Worm (Caenorhabditis elegans) whole organism, L1 larva: Measurements from ENCODE around the gene C01B10.3.

ENCODE experiments used
- C04F5.9 ChIP-seq: sonication (generic microtip); optimal IDR thresholded peaks from 2 replicates; lab custom pipeline; 2016; ENCODE audit warnings: missing genetic modification characterization, missing compliant biosample characterization
- Y116A8C.19 ChIP-seq: sonication (generic microtip); optimal IDR thresholded peaks from 2 replicates; lab custom pipeline; 2016; ENCODE audit warnings: missing compliant biosample characterization, missing genetic modification characterization, borderline replicate concordance
- aha-1 ChIP-seq: fragments of 150-350 bp; optimal IDR thresholded peaks from 2 replicates; lab custom pipeline; 2014; ENCODE audit warnings: missing biosample characterization, missing genetic modification characterization
- aly-2 ChIP-seq: fragments of 150-350 bp; optimal IDR thresholded peaks from 2 replicates; lab custom pipeline; 2014; ENCODE audit warnings: missing biosample characterization, missing genetic modification characterization
- blmp-1 ChIP-seq: fragments of 150-350 bp; optimal IDR thresholded peaks from 2 replicates; lab custom pipeline; 2014; ENCODE audit warnings: missing biosample characterization, missing genetic modification characterization
- ceh-8 ChIP-seq: fragments of 200-800 bp; sonication (Bioruptor generic); optimal IDR thresholded peaks from 2 replicates; lab custom pipeline; 2018; ENCODE audit warnings: mild to moderate bottlenecking, missing genetic modification characterization, moderate library complexity, missing compliant biosample characterization
- ces-1 ChIP-seq: fragments of 150-350 bp; optimal IDR thresholded peaks from 2 replicates; lab custom pipeline; 2014; ENCODE audit warnings: missing biosample characterization, missing genetic modification reagents, missing genetic modification characterization
- dpl-1 ChIP-seq, 3 experiments: fragments of 150-350 bp in 2 of 3; sonication (generic microtip) in 1 of 3; optimal IDR thresholded peaks; 2 replicates each; lab custom pipeline; 2014 to 2017; ENCODE audit warnings: missing biosample characterization in 3 of 3, missing genetic modification characterization in 3 of 3, missing genetic modification reagents in 3 of 3
- dsc-1 ChIP-seq: sonication (generic microtip); optimal IDR thresholded peaks from 2 replicates; lab custom pipeline; 2016; ENCODE audit warnings: mild to moderate bottlenecking, missing genetic modification characterization, missing compliant biosample characterization
- efl-1 ChIP-seq, 4 experiments: fragments of 150-350 bp; optimal IDR thresholded peaks in 3 of 4; peaks in 1 of 4; 1 replicate in 1 of 4; 2 replicates in 3 of 4; lab custom pipeline; 2014; ENCODE audit warnings: missing biosample characterization in 2 of 4, missing genetic modification characterization in 2 of 4, missing genetic modification reagents in 2 of 4
- efl-3 ChIP-seq: fragments of 200-800 bp; sonication (Bioruptor generic); optimal IDR thresholded peaks from 2 replicates; lab custom pipeline; 2018; ENCODE audit warnings: mild to moderate bottlenecking, missing genetic modification characterization, missing compliant biosample characterization
- egl-13 ChIP-seq: sonication (generic microtip); optimal IDR thresholded peaks from 2 replicates; lab custom pipeline; 2016; ENCODE audit warnings: missing genotype, missing genetic modification reagents, missing genetic modification characterization, missing compliant biosample characterization
- egl-27 ChIP-seq, 2 experiments: fragments of 150-350 bp in 1 of 2; sonication (generic microtip); optimal IDR thresholded peaks; 3 replicates each; lab custom pipeline; 2017 to 2018; ENCODE audit warnings: missing biosample characterization in 2 of 2, missing genetic modification characterization in 2 of 2, missing genetic modification reagents in 2 of 2
- ets-5 ChIP-seq: fragments of 200-800 bp; sonication (Bioruptor generic); IDR thresholded peaks from 2 replicates; pipeline ENCODE4 v1.3.6; 2022; ENCODE audit warnings: missing genetic modification characterization, missing compliant biosample characterization
- fkh-4 ChIP-seq: sonication (generic microtip); optimal IDR thresholded peaks from 2 replicates; lab custom pipeline; 2016; ENCODE audit warnings: missing compliant biosample characterization, missing genetic modification characterization, borderline replicate concordance
- fos-1 ChIP-seq: fragments of 150-350 bp; optimal IDR thresholded peaks from 2 replicates; lab custom pipeline; 2014; ENCODE audit warnings: missing biosample characterization, missing genetic modification characterization
- hlh-17 ChIP-seq: fragments of 200-800 bp; sonication (Bioruptor generic); optimal IDR thresholded peaks from 2 replicates; lab custom pipeline; 2018; ENCODE audit warnings: missing genetic modification characterization, mild to moderate bottlenecking, missing compliant biosample characterization, moderate library complexity, borderline replicate concordance
- hlh-4 ChIP-seq: sonication (generic microtip); optimal IDR thresholded peaks from 2 replicates; lab custom pipeline; 2016; ENCODE audit warnings: mild to moderate bottlenecking, missing genetic modification characterization, missing compliant biosample characterization
- irx-1 ChIP-seq: sonication (generic microtip); optimal IDR thresholded peaks from 2 replicates; lab custom pipeline; 2016; ENCODE audit warnings: missing genetic modification characterization, missing compliant biosample characterization
- isw-1 ChIP-seq: fragments of 200-800 bp; sonication (Bioruptor generic); IDR thresholded peaks from 2 replicates; pipeline ENCODE4 v1.3.6; 2022; ENCODE audit warnings: missing genetic modification characterization, missing compliant biosample characterization
- jun-1 ChIP-seq: fragments of 150-350 bp; optimal IDR thresholded peaks from 2 replicates; lab custom pipeline; 2014; ENCODE audit warnings: missing biosample characterization, missing genetic modification reagents, missing genetic modification characterization
- lin-13 ChIP-seq: fragments of 150-350 bp; optimal IDR thresholded peaks from 2 replicates; lab custom pipeline; 2014; ENCODE audit warnings: missing biosample characterization, missing genetic modification reagents, missing genetic modification characterization
- lin-14 ChIP-seq: fragments of 200-800 bp; sonication (Bioruptor generic); optimal IDR thresholded peaks from 2 replicates; lab custom pipeline; 2018; ENCODE audit warnings: mild to moderate bottlenecking, missing genetic modification characterization, moderate library complexity, missing compliant biosample characterization
- lin-35 ChIP-seq, 2 experiments: fragments of 150-350 bp; optimal IDR thresholded peaks; 2 replicates each; lab custom pipeline; 2014; ENCODE audit warnings: missing biosample characterization in 2 of 2, missing genetic modification characterization in 2 of 2, missing genetic modification reagents in 2 of 2
- lir-3 ChIP-seq: sonication (generic microtip); optimal IDR thresholded peaks from 2 replicates; lab custom pipeline; 2016; ENCODE audit warnings: mild to moderate bottlenecking, missing genetic modification characterization, moderate library complexity, missing compliant biosample characterization; ENCODE audit not compliant: poor library complexity
- lsy-2 ChIP-seq, 2 experiments: fragments of 150-350 bp; optimal IDR thresholded peaks; 2 replicates each; lab custom pipeline; 2014; ENCODE audit warnings: missing biosample characterization in 2 of 2, missing genetic modification characterization in 2 of 2
- mab-9 ChIP-seq: fragments of 200-800 bp; sonication (Bioruptor generic); IDR thresholded peaks from 2 replicates; pipeline ENCODE4 v1.3.6; 2022; ENCODE audit warnings: missing genetic modification reagents, missing genetic modification characterization, missing compliant biosample characterization
- mef-2 ChIP-seq: fragments of 150-350 bp; optimal IDR thresholded peaks from 2 replicates; lab custom pipeline; 2014; ENCODE audit warnings: missing biosample characterization, missing genetic modification characterization
- mep-1 ChIP-seq: fragments of 150-350 bp; optimal IDR thresholded peaks from 2 replicates; lab custom pipeline; 2014; ENCODE audit warnings: missing biosample characterization, missing genetic modification characterization
- nhr-11 ChIP-seq: fragments of 150-350 bp; optimal IDR thresholded peaks from 2 replicates; lab custom pipeline; 2014; ENCODE audit warnings: missing biosample characterization, missing genetic modification characterization
- nhr-47 ChIP-seq: sonication (generic microtip); optimal IDR thresholded peaks from 2 replicates; lab custom pipeline; 2016; ENCODE audit warnings: mild to moderate bottlenecking, missing genetic modification characterization, moderate library complexity, missing compliant biosample characterization
- nhr-71 ChIP-seq: sonication (generic microtip); optimal IDR thresholded peaks from 2 replicates; lab custom pipeline; 2016; ENCODE audit warnings: mild to moderate bottlenecking, missing genetic modification characterization, moderate library complexity, missing compliant biosample characterization
- nhr-85 ChIP-seq: sonication (generic microtip); peaks from one replicate; lab custom pipeline; 2016; ENCODE audit warnings: missing genetic modification characterization, inconsistent platforms, missing compliant biosample characterization
- pax-3 ChIP-seq: fragments of 200-800 bp; sonication (Bioruptor generic); optimal IDR thresholded peaks from 2 replicates; lab custom pipeline; 2018; ENCODE audit warnings: mild to moderate bottlenecking, missing genetic modification characterization, moderate library complexity, missing compliant biosample characterization
- pqm-1 ChIP-seq: sonication (generic microtip); optimal IDR thresholded peaks from 3 replicates; lab custom pipeline; 2017; ENCODE audit warnings: missing biosample characterization, missing genetic modification characterization
- rnt-1 ChIP-seq: sonication (generic microtip); optimal IDR thresholded peaks from 2 replicates; lab custom pipeline; 2016; ENCODE audit warnings: mild to moderate bottlenecking, missing genetic modification characterization, moderate library complexity, missing compliant biosample characterization
- snpc-4 ChIP-seq: fragments of 150-350 bp; optimal IDR thresholded peaks from 2 replicates; lab custom pipeline; 2014; ENCODE audit warnings: missing biosample characterization, missing genetic modification characterization
- snu-23 ChIP-seq: sonication (generic microtip); optimal IDR thresholded peaks from 2 replicates; lab custom pipeline; 2016; ENCODE audit warnings: missing genetic modification characterization, missing compliant biosample characterization
- sox-4 ChIP-seq: sonication (generic microtip); optimal IDR thresholded peaks from 2 replicates; lab custom pipeline; 2016; ENCODE audit warnings: missing genetic modification characterization, missing compliant biosample characterization
- tbx-2 ChIP-seq: sonication (generic microtip); optimal IDR thresholded peaks from 2 replicates; lab custom pipeline; 2016; ENCODE audit warnings: missing genetic modification characterization, missing compliant biosample characterization
- tlp-1 ChIP-seq: fragments of 150-350 bp; optimal IDR thresholded peaks from 2 replicates; lab custom pipeline; 2014; ENCODE audit warnings: missing biosample characterization, missing genetic modification characterization
- unc-30 ChIP-seq: sonication (generic microtip); optimal IDR thresholded peaks from 2 replicates; lab custom pipeline; 2017; ENCODE audit warnings: missing biosample characterization, missing genetic modification characterization
- unc-86 ChIP-seq: sonication (generic microtip); optimal IDR thresholded peaks from 2 replicates; lab custom pipeline; 2016; ENCODE audit warnings: missing genetic modification characterization, missing compliant biosample characterization
- unc-98 ChIP-seq: fragments of 200-800 bp; sonication (Bioruptor generic); IDR thresholded peaks from 2 replicates; pipeline ENCODE4 v1.3.6; 2022; ENCODE audit warnings: missing genetic modification characterization, missing compliant biosample characterization
- vab-15 ChIP-seq: sonication (generic microtip); optimal IDR thresholded peaks from 2 replicates; lab custom pipeline; 2017; ENCODE audit warnings: missing genotype, mild to moderate bottlenecking, missing genetic modification characterization, missing compliant biosample characterization
- xbp-1 ChIP-seq: sonication (generic microtip); optimal IDR thresholded peaks from 2 replicates; lab custom pipeline; 2016; ENCODE audit warnings: missing genetic modification characterization, missing compliant biosample characterization
- ztf-4 ChIP-seq: fragments of 150-350 bp; optimal IDR thresholded peaks from 2 replicates; lab custom pipeline; 2014; ENCODE audit warnings: missing biosample characterization, missing genetic modification characterization

The C01B10.3 gene

ce11 chrIV:6648625-6649024 lies 27.5 kb upstream of the C01B10.3 start (continued):
- TF ChIP-seq efl-1 (optimal IDR thresholded peaks at IDR 0.05; lab: Kevin White, UChicago): no peak
- peak in 1 of 2 experiments; percentile 54 for TF ChIP-seq efl-1 (GFP tag; optimal IDR thresholded peaks at IDR 0.05 in 1 of 2; lab: Kevin White, UChicago)
- TF ChIP-seq isw-1: no peak
- no peak for TF ChIP-seq fkh-4
- no peak for TF ChIP-seq tlp-1 (tag; lab: Kevin White, UChicago)
- TF ChIP-seq xbp-1 (tag; lab: Kevin White, UChicago): no peak
- TF ChIP-seq efl-3 (GFP tag; lab: Kevin White, UChicago): no peak
- TF ChIP-seq nhr-85 (tag; lab: Kevin White, UChicago): no peak
- no peak for TF ChIP-seq unc-30 (tag; lab: Kevin White, UChicago)
- no peak for TF ChIP-seq sox-4 (tag; lab: Kevin White, UChicago)
- TF ChIP-seq pax-3 (tag; lab: Kevin White, UChicago): no peak
- no peak for TF ChIP-seq mep-1
- TF ChIP-seq dpl-1 (GFP tag; optimal IDR thresholded peaks at IDR 0.05; lab: Kevin White, UChicago): no peak
- TF ChIP-seq aha-1 (tag; lab: Kevin White, UChicago): no peak
- TF ChIP-seq rnt-1: peak; percentile 15

ce11 chrIV:6646905-6647304 lies 25.8 kb upstream of the C01B10.3 start:
- TF ChIP-seq tbx-2 (no peak), blmp-1 (peak; percentile 3), hlh-17 (GFP tag; lab: Kevin White, UChicago) (no peak), ces-1 (no peak), mab-9 (no peak)

- TF ChIP-seq unc-86 (tag; lab: Kevin White, UChicago) (peak; percentile 90), ceh-8 (GFP tag; lab: Kevin White, UChicago) (no peak), nhr-11 (tag; lab: Kevin White, UChicago) (peak; percentile 45), dsc-1 (tag; lab: Kevin White, UChicago) (peak; percentile 35), tbx-2 (peak; percentile 88), egl-27 (tag; optimal IDR thresholded peaks at IDR 0.05; lab: Kevin White, UChicago) (no peak), tlp-1 (tag; lab: Kevin White, UChicago) (no peak), nhr-47 (tag; lab: Kevin White, UChicago) (peak; percentile 79), snpc-4 (tag; lab: Kevin White, UChicago) (peak; percentile 69), pqm-1 (tag; lab: Kevin White, UChicago) (no peak), lsy-2 (tag; optimal IDR thresholded peaks at IDR 0.05; lab: Kevin White, UChicago) (peak; percentile 76 to 88), egl-13 (tag; lab: Kevin White, UChicago) (peak; percentile 44), lin-35 (GFP tag; optimal IDR thresholded peaks at IDR 0.05; lab: Kevin White, UChicago) (peak; percentile 68 to 73), mef-2 (tag; lab: Kevin White, UChicago) (peak; percentile 52), jun-1 (tag; lab: Kevin White, UChicago) (peak; percentile 53), C04F5.9 (tag; lab: Kevin White, UChicago) (peak; percentile 2), xbp-1 (tag; lab: Kevin White, UChicago) (peak; percentile 55), nhr-71 (tag; lab: Kevin White, UChicago) (peak; percentile 91), rnt-1 (peak; percentile 57), snu-23 (peak; percentile 77), lir-3 (tag; lab: Kevin White, UChicago) (peak; percentile 78), mep-1 (peak; percentile 90), vab-15 (tag; lab: Kevin White, UChicago) (peak; percentile 40), blmp-1 (peak; percentile 83), lin-13 (GFP tag; lab: Kevin White, UChicago) (peak; percentile 77), unc-98 (0 out of 2 replicates have a peak, but pooled peaks have one; percentile 35), pax-3 (tag; lab: Kevin White, UChicago) (peak; percentile 28), ets-5 (GFP tag; lab: Robert Waterston, UW) (no peak), ztf-4 (peak; percentile 40), aha-1 (tag; lab: Kevin White, UChicago) (no peak), lin-14 (GFP tag; lab: Kevin White, UChicago) (peak; percentile 93), irx-1 (tag; lab: Kevin White, UChicago) (peak; percentile 50), fos-1 (peak; percentile 1), Y116A8C.19 (tag; lab: Kevin White, UChicago) (no peak), aly-2 (tag; lab: Kevin White, UChicago) (no peak), hlh-4 (no peak)
These were observed 24.9 kb upstream of the C01B10.3 start, which contains the start of gene hil-7 for ce11 chrIV:6645867-6646655. Gene hil-7 (plus strand): TSS chrIV:6646312.
